Fruit fly (Drosophila melanogaster) whole organism, pupa: ENCODE measurements around the gene zormin.

ENCODE experiments used
- CG8159 ChIP-seq: fragments of 200-800 bp; sonication (Bioruptor generic); optimal IDR thresholded peaks from 3 replicates; lab custom pipeline; 2018; ENCODE audit warnings: missing biosample characterization, mild to moderate bottlenecking, missing genetic modification characterization, moderate library complexity
- EcR ChIP-seq: fragments of 200-800 bp; sonication (Bioruptor generic); optimal IDR thresholded peaks from 3 replicates; lab custom pipeline; 2019; ENCODE audit warnings: missing biosample characterization, missing genetic modification characterization, mild to moderate bottlenecking, moderate library complexity, missing genetic modification reagents
- gl ChIP-seq: fragments of 200-800 bp; sonication (Bioruptor generic); optimal IDR thresholded peaks from 2 replicates; lab custom pipeline; 2018; ENCODE audit warnings: missing biosample characterization, mild to moderate bottlenecking, missing genetic modification characterization

dm6 chr3L:2159817-2160216, 8.3 kb upstream of the zormin start:
- TF ChIP-seq EcR (GFP tag; lab: Kevin White, UChicago) = no peak
- TF ChIP-seq CG8159 (tag; lab: Kevin White, UChicago) = no peak
- TF ChIP-seq gl = no peak
